Worm (Caenorhabditis elegans): ENCODE data around the gene nhr-285.
"Not testable (repeated sequence)": the region's sequence is repeated elsewhere in the genome, so short reads cannot be mapped to it uniquely, and the experiment has no call there.

Gene nhr-285

ce11 chrV:15773941-15774340 is 5.1 kb downstream of the nhr-285 start:
- TF ChIP-seq ref-1 (GFP tag; conservative IDR thresholded peaks at IDR 0.05) (no peak), T22C8.4 (GFP tag; IDR thresholded peaks at IDR 0.05) (no peak), klf-2 (GFP tag; conservative IDR thresholded peaks at IDR 0.05) (no peak), ztf-23 (GFP tag; IDR thresholded peaks at IDR 0.05) (no peak), flt-1 (GFP tag; IDR thresholded peaks at IDR 0.05) (no peak), tab-1 (GFP tag; IDR thresholded peaks at IDR 0.05) (no peak), ztf-29 (GFP tag; IDR thresholded peaks at IDR 0.05) (no peak), cog-1 (tag; optimal IDR thresholded peaks at IDR 0.05) (no peak), med-1 (GFP tag; optimal IDR thresholded peaks at IDR 0.05; ENCODE audit: insufficient read depth) (no peak)

- TF ChIP-seq klf-2 (GFP tag; conservative IDR thresholded peaks at IDR 0.05) (no peak), cog-1 (tag; optimal IDR thresholded peaks at IDR 0.05) (no peak), med-1 (GFP tag; optimal IDR thresholded peaks at IDR 0.05; ENCODE audit: insufficient read depth) (no peak), flt-1 (GFP tag; IDR thresholded peaks at IDR 0.05) (no peak), ztf-29 (GFP tag; IDR thresholded peaks at IDR 0.05) (no peak), T22C8.4 (GFP tag; IDR thresholded peaks at IDR 0.05) (no peak), ref-1 (GFP tag; conservative IDR thresholded peaks at IDR 0.05) (no peak), tab-1 (GFP tag; IDR thresholded peaks at IDR 0.05) (no peak), ztf-23 (GFP tag; IDR thresholded peaks at IDR 0.05) (no peak)
Observed at ce11 chrV:15773141-15773540, 5.9 kb downstream of the nhr-285 start, which contains the start of gene nhr-60. TSS of gene nhr-60 (minus strand) at chrV:15773241.

DNA sequence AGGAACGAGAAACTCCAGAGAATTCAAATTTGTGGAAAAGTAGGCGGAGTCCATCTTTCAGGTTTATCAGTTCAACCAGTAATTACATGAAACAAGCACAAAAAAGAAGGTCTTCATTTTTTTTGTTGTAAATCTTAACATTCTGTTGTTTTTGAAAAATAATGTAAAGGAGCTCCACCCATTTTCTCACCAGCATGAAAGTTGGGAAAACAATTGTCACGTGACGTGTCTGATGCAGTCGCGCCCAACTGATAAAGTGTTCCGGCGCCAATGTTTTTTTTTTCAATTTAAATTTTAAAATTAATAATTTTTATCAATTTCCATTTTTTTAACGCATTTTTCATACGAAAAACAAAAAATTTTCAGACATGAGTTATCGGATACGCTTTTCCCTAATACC is 10.0 kb downstream of the nhr-285 start, which contains the start of gene F57A10.4:
F57A10.4 (plus strand) TSS at position 367 of the 400 bp plus-strand sequence.
- TF ChIP-seq med-1 (GFP tag; optimal IDR thresholded peaks at IDR 0.05; ENCODE audit: insufficient read depth) (no peak), tab-1 (GFP tag; IDR thresholded peaks at IDR 0.05) (no peak), klf-2 (GFP tag; conservative IDR thresholded peaks at IDR 0.05) (no peak), flt-1 (GFP tag; IDR thresholded peaks at IDR 0.05) (no peak), ztf-23 (GFP tag; IDR thresholded peaks at IDR 0.05) (no peak), ref-1 (GFP tag; conservative IDR thresholded peaks at IDR 0.05) (no peak), T22C8.4 (GFP tag; IDR thresholded peaks at IDR 0.05) (no peak), cog-1 (tag; optimal IDR thresholded peaks at IDR 0.05) (no peak), ztf-29 (GFP tag; IDR thresholded peaks at IDR 0.05) (no peak)

- TF ChIP-seq ztf-23 (GFP tag; IDR thresholded peaks at IDR 0.05) (0 out of 2 replicates have a peak, but pooled peaks have one; percentile 57), flt-1 (GFP tag; IDR thresholded peaks at IDR 0.05) (peak; percentile 39; the same call in 1 of the 2 replicates), ref-1 (GFP tag; conservative IDR thresholded peaks at IDR 0.05) (0 out of 2 replicates have a peak, but pooled peaks have one; percentile 11), T22C8.4 (GFP tag; IDR thresholded peaks at IDR 0.05) (peak; percentile 22; the same call in 1 of the 2 replicates), tab-1 (GFP tag; IDR thresholded peaks at IDR 0.05) (peak; percentile 75)
Observed at ce11 chrV:15767385-15767784, 11.6 kb downstream of the nhr-285 start.

DNA sequence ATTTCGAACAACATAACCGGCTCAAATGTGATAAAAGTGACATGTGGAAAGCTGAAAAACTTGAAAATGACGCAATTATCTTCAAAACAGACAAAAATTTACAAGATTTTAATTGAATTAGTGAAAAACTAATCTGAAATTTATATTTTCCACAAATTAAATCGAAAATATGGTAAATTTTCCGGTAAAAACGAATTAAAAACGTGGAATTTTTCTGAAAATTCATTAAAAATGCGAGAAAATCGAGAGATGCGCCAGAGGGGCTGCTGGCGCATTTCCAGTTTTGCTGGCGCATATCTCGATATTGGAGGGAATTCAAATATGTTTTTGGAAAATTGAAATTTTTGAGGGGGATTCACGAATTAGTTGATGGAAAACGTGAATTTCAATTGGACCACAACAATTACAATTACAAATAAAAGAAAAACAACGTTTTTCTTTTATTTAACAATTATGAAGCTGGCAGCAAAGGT is 12.9 kb downstream of the nhr-285 start, which contains the start of the genes haf-3 and F57A10.2:
haf-3 (minus strand) TSS at position 51 of the 473 bp plus-strand sequence.
F57A10.2 (plus strand) TSS at position 454 of the 473 bp plus-strand sequence.
- TF ChIP-seq klf-2 (GFP tag; conservative IDR thresholded peaks at IDR 0.05) (0 out of 2 replicates have a peak, but pooled peaks have one; percentile 54), ztf-29 (GFP tag; IDR thresholded peaks at IDR 0.05) (no peak), ztf-23 (GFP tag; IDR thresholded peaks at IDR 0.05) (0 out of 2 replicates have a peak, but pooled peaks have one; percentile 53), flt-1 (GFP tag; IDR thresholded peaks at IDR 0.05) (peak; percentile 67; the same call in 1 of the 2 replicates), tab-1 (GFP tag; IDR thresholded peaks at IDR 0.05) (no peak), cog-1 (tag; optimal IDR thresholded peaks at IDR 0.05) (peak; percentile 38)

ce11 chrV:15758449-15758848 is 20.6 kb downstream of the nhr-285 start, which contains the start of gene str-9:
TSS of gene str-9 (plus strand) at chrV:15758749.
- no peak for TF ChIP-seq med-1 (GFP tag; optimal IDR thresholded peaks at IDR 0.05; ENCODE audit: insufficient read depth)
- no peak for TF ChIP-seq ztf-29 (GFP tag; IDR thresholded peaks at IDR 0.05)
- no peak for TF ChIP-seq klf-2 (GFP tag; conservative IDR thresholded peaks at IDR 0.05)
- no peak for TF ChIP-seq cog-1 (tag; optimal IDR thresholded peaks at IDR 0.05)
- TF ChIP-seq ztf-23 (GFP tag; IDR thresholded peaks at IDR 0.05), result no peak
- TF ChIP-seq flt-1 (GFP tag; IDR thresholded peaks at IDR 0.05), result no peak
- TF ChIP-seq ref-1 (GFP tag; conservative IDR thresholded peaks at IDR 0.05), result no peak
- no peak for TF ChIP-seq T22C8.4 (GFP tag; IDR thresholded peaks at IDR 0.05)
- TF ChIP-seq tab-1 (GFP tag; IDR thresholded peaks at IDR 0.05), result no peak

DNA sequence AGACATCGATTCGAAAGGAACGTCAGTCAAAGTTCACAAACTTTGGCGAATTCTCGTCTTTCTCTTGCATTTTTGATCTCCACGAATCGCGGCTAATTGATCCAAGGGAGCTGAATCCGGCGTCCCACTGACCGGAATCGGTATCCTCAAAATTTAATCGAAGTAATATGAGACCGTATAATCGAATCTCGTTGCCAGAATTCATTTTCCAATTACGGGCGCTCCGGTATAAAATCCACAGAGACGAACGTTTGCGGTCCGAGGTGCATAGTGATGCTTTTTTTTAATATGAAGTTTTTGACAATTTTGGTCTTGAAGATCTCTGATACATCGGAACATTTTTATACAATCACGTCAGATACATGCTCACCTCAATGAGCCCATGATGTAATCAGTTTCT is 21.4 kb downstream of the nhr-285 start:
- no peak for TF ChIP-seq ztf-23 (GFP tag; IDR thresholded peaks at IDR 0.05)
- TF ChIP-seq flt-1 (GFP tag; IDR thresholded peaks at IDR 0.05), result no peak
- TF ChIP-seq T22C8.4 (GFP tag; IDR thresholded peaks at IDR 0.05), result no peak
- TF ChIP-seq klf-2 (GFP tag; conservative IDR thresholded peaks at IDR 0.05), result no peak
- no peak for TF ChIP-seq tab-1 (GFP tag; IDR thresholded peaks at IDR 0.05)
- TF ChIP-seq ref-1 (GFP tag; conservative IDR thresholded peaks at IDR 0.05), result no peak
- TF ChIP-seq med-1 (GFP tag; optimal IDR thresholded peaks at IDR 0.05; ENCODE audit: insufficient read depth), result no peak
- TF ChIP-seq ztf-29 (GFP tag; IDR thresholded peaks at IDR 0.05), result no peak
- TF ChIP-seq cog-1 (tag; optimal IDR thresholded peaks at IDR 0.05), result no peak

DNA sequence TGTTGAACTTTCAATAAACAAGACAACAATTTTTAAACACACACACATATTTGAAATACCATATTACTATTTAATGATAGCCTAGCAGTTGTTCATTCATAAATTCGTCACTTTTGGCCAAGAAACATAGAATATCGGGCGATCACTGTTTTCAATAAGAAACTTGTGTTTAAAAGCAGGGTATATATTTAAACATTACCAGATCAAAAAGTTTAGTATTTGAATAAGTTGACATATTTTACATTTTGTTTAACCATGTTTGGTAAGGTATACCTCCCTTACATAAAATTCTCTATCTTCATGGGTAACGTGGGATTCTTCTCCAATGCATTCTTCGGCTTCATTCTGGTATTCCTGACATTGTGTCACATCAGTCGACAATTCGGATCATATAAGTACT is 24.3 kb downstream of the nhr-285 start, which contains the start of gene str-8:
str-8 (plus strand) TSS at position 301 of the 400 bp plus-strand sequence.
- not testable (repeated sequence) for TF ChIP-seq cog-1 (tag; optimal IDR thresholded peaks at IDR 0.05); ztf-23 (GFP tag; IDR thresholded peaks at IDR 0.05); flt-1 (GFP tag; IDR thresholded peaks at IDR 0.05)

ce11 chrV:15752941-15753340 is 26.1 kb downstream of the nhr-285 start, which contains the start of gene str-5:
TSS of gene str-5 (plus strand) at chrV:15753241.
- not testable (repeated sequence) for TF ChIP-seq cog-1 (tag; optimal IDR thresholded peaks at IDR 0.05); klf-2 (GFP tag; conservative IDR thresholded peaks at IDR 0.05); ref-1 (GFP tag; conservative IDR thresholded peaks at IDR 0.05)

DNA sequence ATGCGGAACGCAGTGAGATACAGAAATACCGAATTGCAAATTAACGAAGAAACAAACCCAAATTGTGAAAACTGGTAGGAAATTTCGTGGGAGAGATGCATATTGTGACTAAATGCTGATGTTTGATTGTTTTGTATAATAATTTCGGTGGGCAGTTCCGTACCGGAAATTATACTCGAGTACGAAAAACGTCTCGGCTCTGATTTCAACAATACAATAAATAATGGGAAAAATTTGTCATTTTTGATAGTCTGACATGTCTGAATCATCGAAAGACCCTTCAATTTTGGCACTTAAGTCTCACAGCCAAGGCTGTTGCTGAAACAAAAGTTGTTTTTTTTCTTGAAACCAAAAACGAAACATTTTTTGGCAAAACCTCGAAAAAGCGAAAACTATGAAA is 27.0 kb downstream of the nhr-285 start, which contains the start of gene str-43:
str-43 (minus strand) TSS at position 101 of the 400 bp plus-strand sequence.
- TF ChIP-seq cog-1 (tag; optimal IDR thresholded peaks at IDR 0.05), result no peak
- TF ChIP-seq flt-1 (GFP tag; IDR thresholded peaks at IDR 0.05), result no peak
- TF ChIP-seq T22C8.4 (GFP tag; IDR thresholded peaks at IDR 0.05), result no peak
- TF ChIP-seq ztf-29 (GFP tag; IDR thresholded peaks at IDR 0.05), result no peak
- no peak for TF ChIP-seq klf-2 (GFP tag; conservative IDR thresholded peaks at IDR 0.05)
- no peak for TF ChIP-seq tab-1 (GFP tag; IDR thresholded peaks at IDR 0.05)
- TF ChIP-seq ref-1 (GFP tag; conservative IDR thresholded peaks at IDR 0.05), result no peak
- TF ChIP-seq med-1 (GFP tag; optimal IDR thresholded peaks at IDR 0.05; ENCODE audit: insufficient read depth), result no peak
- TF ChIP-seq ztf-23 (GFP tag; IDR thresholded peaks at IDR 0.05), result no peak

Measured in whole organism, midembryonic.